Worm (Caenorhabditis elegans): Measurements from ENCODE around the gene fbxb-85.

Gene fbxb-85

DNA sequence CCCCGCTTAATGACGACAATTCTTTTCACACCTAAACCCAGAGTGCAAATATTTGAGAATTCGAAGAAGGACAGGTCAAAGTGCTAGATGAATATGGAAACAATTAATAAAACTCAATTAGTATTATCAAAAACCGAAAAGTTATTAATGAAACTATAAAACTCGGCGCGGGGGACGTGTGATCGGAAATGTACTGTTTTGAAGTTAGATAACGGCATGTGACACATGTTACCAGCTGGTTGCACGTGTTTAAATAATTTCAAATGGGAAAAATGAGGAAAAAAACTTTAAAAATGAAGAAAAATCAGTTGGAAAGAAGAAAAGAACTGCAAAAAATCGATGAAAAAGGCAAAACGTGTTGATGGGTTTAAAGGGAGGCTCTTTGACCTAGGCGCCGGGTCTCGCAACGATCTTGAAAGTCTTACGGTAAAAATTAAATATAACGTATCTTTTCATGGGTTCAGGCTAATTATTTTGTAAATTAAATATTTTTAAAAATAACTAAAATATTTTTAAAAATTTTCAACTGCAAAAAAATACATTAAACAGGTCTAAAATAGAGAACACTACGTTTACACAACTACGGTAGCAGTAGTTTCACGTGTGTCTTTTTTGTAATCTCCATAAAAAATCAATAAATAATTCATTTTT is 28.0 kb downstream of the fbxb-85 start:
- TF ChIP-seq elt-2 (tag; optimal IDR thresholded peaks at IDR 0.05) (peak; percentile 64), unc-86 (tag; optimal IDR thresholded peaks at IDR 0.05) (no peak), nhr-85 (tag) (peak; percentile 67), nhr-20 (tag; optimal IDR thresholded peaks at IDR 0.05) (peak; percentile 27), hpl-2 (GFP tag; optimal IDR thresholded peaks at IDR 0.05) (no peak), dsc-1 (tag; optimal IDR thresholded peaks at IDR 0.05) (no peak), snpc-4 (tag; optimal IDR thresholded peaks at IDR 0.05) (no peak), nhr-47 (tag; optimal IDR thresholded peaks at IDR 0.05) (no peak), C34B4.2 (tag; optimal IDR thresholded peaks at IDR 0.05) (no peak), tlp-1 (tag; optimal IDR thresholded peaks at IDR 0.05) (no peak), pqm-1 (tag; optimal IDR thresholded peaks at IDR 0.05) (no peak), efl-1 (optimal IDR thresholded peaks at IDR 0.05) (no peak), efl-1 (GFP tag; optimal IDR thresholded peaks at IDR 0.05 in 1 of 2) (peak in 1 of 2 experiments; percentile 2), mdl-1 (tag; optimal IDR thresholded peaks at IDR 0.05) (peak in 1 of 2 experiments; percentile 20), isw-1 (GFP tag; IDR thresholded peaks at IDR 0.05) (no peak), fkh-10 (GFP tag; optimal IDR thresholded peaks at IDR 0.05) (no peak), lin-35 (GFP tag; optimal IDR thresholded peaks at IDR 0.05) (peak in 1 of 2 experiments; percentile 58), nhr-77 (tag; optimal IDR thresholded peaks at IDR 0.05) (no peak), egl-27 (tag; optimal IDR thresholded peaks at IDR 0.05) (no peak), fkh-4 (tag; optimal IDR thresholded peaks at IDR 0.05; ENCODE audit: borderline replicate concordance) (no peak), elt-3 (tag; optimal IDR thresholded peaks at IDR 0.05) (no peak), ama-1 (optimal IDR thresholded peaks at IDR 0.05) (peak; percentile 30), lin-14 (GFP tag; optimal IDR thresholded peaks at IDR 0.05) (peak; percentile 12)

ce11 chrIII:10819778-10820177 is 29.0 kb downstream of the fbxb-85 start:
- no peak for TF ChIP-seq lin-15B (tag; optimal IDR thresholded peaks at IDR 0.05)
- TF ChIP-seq tbx-2 (tag; optimal IDR thresholded peaks at IDR 0.05) = peak; percentile 40
- no peak for TF ChIP-seq mef-2 (tag; optimal IDR thresholded peaks at IDR 0.05)
- no peak for TF ChIP-seq fos-1 (tag; optimal IDR thresholded peaks at IDR 0.05)
- no peak for TF ChIP-seq aly-2 (tag; optimal IDR thresholded peaks at IDR 0.05)
- TF ChIP-seq ces-1 (GFP tag; optimal IDR thresholded peaks at IDR 0.05) = no peak
- no peak for TF ChIP-seq hpl-2 (GFP tag; optimal IDR thresholded peaks at IDR 0.05)
- no peak for TF ChIP-seq pqm-1 (tag; optimal IDR thresholded peaks at IDR 0.05)
- no peak for TF ChIP-seq blmp-1 (tag; optimal IDR thresholded peaks at IDR 0.05)
- no peak for TF ChIP-seq nhr-237 (tag; optimal IDR thresholded peaks at IDR 0.05)
- peak; percentile 64 for TF ChIP-seq snu-23 (GFP tag; optimal IDR thresholded peaks at IDR 0.05)
- peak in 1 of 2 experiments; percentile 28 for TF ChIP-seq lin-35 (GFP tag; optimal IDR thresholded peaks at IDR 0.05)
- TF ChIP-seq nhr-71 (tag; optimal IDR thresholded peaks at IDR 0.05) = peak; percentile 86
- no peak for TF ChIP-seq nhr-90 (tag; optimal IDR thresholded peaks at IDR 0.05; ENCODE audit: poor library complexity)
- no peak for TF ChIP-seq jun-1 (tag; optimal IDR thresholded peaks at IDR 0.05)
- TF ChIP-seq nhr-20 (tag; optimal IDR thresholded peaks at IDR 0.05) = peak; percentile 74
- TF ChIP-seq C16A3.4 (tag; optimal IDR thresholded peaks at IDR 0.05) = no peak
- TF ChIP-seq efl-1 (optimal IDR thresholded peaks at IDR 0.05) = peak; percentile 33 to 34
- peak in 1 of 2 experiments; percentile 92 for TF ChIP-seq efl-1 (GFP tag; optimal IDR thresholded peaks at IDR 0.05 in 1 of 2)
- no peak for TF ChIP-seq lin-39 (tag; optimal IDR thresholded peaks at IDR 0.05)
- TF ChIP-seq C04F5.9 (tag; optimal IDR thresholded peaks at IDR 0.05) = no peak
- peak; percentile 52 for TF ChIP-seq xbp-1 (tag; optimal IDR thresholded peaks at IDR 0.05)
- no peak for TF ChIP-seq F16B12.6 (tag; optimal IDR thresholded peaks at IDR 0.05)
- no peak for TF ChIP-seq ets-5 (GFP tag; IDR thresholded peaks at IDR 0.05)
- TF ChIP-seq swsn-7 (tag; optimal IDR thresholded peaks at IDR 0.05) = peak; percentile 48
- TF ChIP-seq ztf-4 (tag; optimal IDR thresholded peaks at IDR 0.05) = peak; percentile 63
- peak; percentile 9 for TF ChIP-seq pag-3 (tag; optimal IDR thresholded peaks at IDR 0.05; ENCODE audit: borderline replicate concordance, insufficient read depth)
- no peak for TF ChIP-seq skn-1 (tag; optimal IDR thresholded peaks at IDR 0.05)
- TF ChIP-seq ztf-11 (tag; optimal IDR thresholded peaks at IDR 0.05) = no peak
- TF ChIP-seq lsy-2 (tag; optimal IDR thresholded peaks at IDR 0.05) = peak; percentile 60 to 80
- no peak for TF ChIP-seq lir-3 (tag; optimal IDR thresholded peaks at IDR 0.05; ENCODE audit: poor library complexity)
- peak; percentile 79 for TF ChIP-seq unc-130 (tag; optimal IDR thresholded peaks at IDR 0.05)
- peak; percentile 37 for TF ChIP-seq irx-1 (tag; optimal IDR thresholded peaks at IDR 0.05)
- TF ChIP-seq efl-3 (GFP tag; optimal IDR thresholded peaks at IDR 0.05) = no peak
- TF ChIP-seq nhr-12 (tag; optimal IDR thresholded peaks at IDR 0.05) = no peak
- TF ChIP-seq isw-1 (GFP tag; IDR thresholded peaks at IDR 0.05) = no peak
- peak; percentile 52 for TF ChIP-seq nhr-47 (tag; optimal IDR thresholded peaks at IDR 0.05)
